Worm (Caenorhabditis elegans) whole organism, L4/young adult: Measurements from ENCODE around the gene Y53G8AR.1.

ENCODE experiments used
- W03F9.2 ChIP-seq: fragments of 150-350 bp; optimal IDR thresholded peaks from 2 replicates; lab custom pipeline; 2014; ENCODE audit warnings: missing biosample characterization, missing genetic modification characterization
- dao-5 ChIP-seq: sonication (generic microtip); optimal IDR thresholded peaks from 2 replicates; lab custom pipeline; 2016; ENCODE audit warnings: missing genotype, missing genetic modification characterization, moderate library complexity, missing compliant biosample characterization
- him-1 ChIP-seq: sonication (generic microtip); optimal IDR thresholded peaks from 2 replicates; lab custom pipeline; 2016; ENCODE audit warnings: missing genotype, missing genetic modification reagents, missing genetic modification characterization, missing compliant biosample characterization

- TF ChIP-seq him-1 (no peak), W03F9.2 (tag; lab: Kevin White, UChicago) (no peak), dao-5 (no peak)
Measured at ce11 chrIII:3351091-3351490, 18.3 kb downstream of the Y53G8AR.1 start.
